Worm (Caenorhabditis elegans) whole organism, young adult: Measurements from ENCODE around the gene dod-24.

Experiments
- B0336.3 ChIP-seq: fragments of 200-800 bp; sonication (Bioruptor generic); IDR thresholded peaks from 2 replicates; pipeline ENCODE4 v1.3.6; 2022; ENCODE audit warnings: missing genetic modification characterization, missing compliant biosample characterization
- F33H1.4 ChIP-seq: fragments of 200-800 bp; sonication (Bioruptor generic); IDR thresholded peaks from 2 replicates; pipeline ENCODE4 v1.3.6; 2022; ENCODE audit warnings: missing genetic modification reagents, missing genetic modification characterization, missing compliant biosample characterization
- F55B11.4 ChIP-seq: sonication (generic microtip); optimal IDR thresholded peaks from 2 replicates; lab custom pipeline; 2016; ENCODE audit warnings: missing compliant biosample characterization, missing genetic modification characterization, borderline replicate concordance; ENCODE audit not compliant: insufficient read depth
- F57C9.4 ChIP-seq: sonication (generic microtip); optimal IDR thresholded peaks from 2 replicates; lab custom pipeline; 2017; ENCODE audit warnings: mild to moderate bottlenecking, missing genetic modification characterization, missing compliant biosample characterization
- Y53G8AR.9 ChIP-seq: fragments of 200-800 bp; sonication (Bioruptor generic); conservative IDR thresholded peaks from 2 replicates; pipeline ENCODE4 v1.3.6; 2022; ENCODE audit warnings: missing genetic modification reagents, missing genetic modification characterization, missing compliant biosample characterization
- Y79H2A.3 ChIP-seq: fragments of 200-800 bp; sonication (Bioruptor generic); conservative IDR thresholded peaks from 2 replicates; pipeline ENCODE4 v1.3.6; 2022; ENCODE audit warnings: missing genetic modification reagents, missing genetic modification characterization, missing compliant biosample characterization
- Y95B8A.8 ChIP-seq: fragments of 200-800 bp; sonication (Bioruptor generic); IDR thresholded peaks from 2 replicates; pipeline ENCODE4 v1.3.6; 2022; ENCODE audit warnings: missing genetic modification reagents, missing genetic modification characterization, missing compliant biosample characterization
- attf-6 ChIP-seq: fragments of 200-800 bp; sonication (Bioruptor generic); IDR thresholded peaks from 2 replicates; pipeline ENCODE4 v1.3.6; 2022; ENCODE audit warnings: missing genetic modification reagents, missing genetic modification characterization, missing compliant biosample characterization
- bed-1 ChIP-seq: fragments of 200-800 bp; sonication (Bioruptor generic); IDR thresholded peaks from 2 replicates; pipeline ENCODE4 v1.3.6; 2022; ENCODE audit warnings: missing genetic modification reagents, missing genetic modification characterization, missing compliant biosample characterization
- bed-2 ChIP-seq: fragments of 200-800 bp; sonication (Bioruptor generic); IDR thresholded peaks from 2 replicates; pipeline ENCODE4 v1.3.6; 2022; ENCODE audit warnings: missing genetic modification reagents, missing genetic modification characterization, missing compliant biosample characterization
- cebp-1 ChIP-seq, 2 experiments: fragments of 200-800 bp in 1 of 2; sonication (Bioruptor generic) in 1 of 2; sonication (generic microtip) in 1 of 2; IDR thresholded peaks in 1 of 2; optimal IDR thresholded peaks in 1 of 2; 2 replicates each; pipeline versions ENCODE4 v1.3.6 to Lab custom; 2017 to 2022; ENCODE audit warnings: missing compliant biosample characterization in 2 of 2, missing genetic modification characterization in 2 of 2, mild to moderate bottlenecking in 1 of 2, missing genetic modification reagents in 1 of 2, moderate library complexity in 1 of 2
- cebp-2 ChIP-seq: fragments of 200-800 bp; sonication (Bioruptor generic); IDR thresholded peaks from 2 replicates; pipeline ENCODE4 v1.3.6; 2022; ENCODE audit warnings: missing genetic modification characterization, missing compliant biosample characterization
- dpl-1 ChIP-seq: fragments of 150-350 bp; optimal IDR thresholded peaks from 2 replicates; lab custom pipeline; 2014; ENCODE audit warnings: missing biosample characterization, missing genetic modification reagents, missing genetic modification characterization
- egl-44 ChIP-seq: fragments of 200-800 bp; sonication (Bioruptor generic); IDR thresholded peaks from 2 replicates; pipeline ENCODE4 v1.3.6; 2022; ENCODE audit warnings: missing genetic modification reagents, missing genetic modification characterization, missing compliant biosample characterization
- ets-4 ChIP-seq: fragments of 200-800 bp; sonication (Bioruptor generic); optimal IDR thresholded peaks from 2 replicates; lab custom pipeline; 2018; ENCODE audit warnings: mild to moderate bottlenecking, missing genetic modification characterization, missing compliant biosample characterization
- gei-17 ChIP-seq: fragments of 200-800 bp; sonication (Bioruptor generic); optimal IDR thresholded peaks from 2 replicates; lab custom pipeline; 2018; ENCODE audit warnings: mild to moderate bottlenecking, missing genetic modification characterization, missing compliant biosample characterization
- hmg-20 ChIP-seq: fragments of 200-800 bp; sonication (Bioruptor generic); IDR thresholded peaks from 2 replicates; pipeline ENCODE4 v1.3.6; 2022; ENCODE audit warnings: missing genetic modification reagents, missing genetic modification characterization, missing compliant biosample characterization
- hsf-1 ChIP-seq: fragments of 200-800 bp; sonication (Bioruptor generic); IDR thresholded peaks from 2 replicates; pipeline ENCODE4 v1.3.6; 2022; ENCODE audit warnings: missing genetic modification reagents, missing genetic modification characterization, missing compliant biosample characterization
- lag-1 ChIP-seq: fragments of 200-800 bp; sonication (Bioruptor generic); IDR thresholded peaks from 2 replicates; pipeline ENCODE4 v1.3.6; 2022; ENCODE audit warnings: missing genetic modification reagents, missing genetic modification characterization, missing compliant biosample characterization
- let-607 ChIP-seq, 2 experiments: fragments of 200-800 bp in 1 of 2; sonication (Bioruptor generic) in 1 of 2; sonication (generic microtip) in 1 of 2; optimal IDR thresholded peaks; 2 replicates each; lab custom pipeline; 2016 to 2018; ENCODE audit warnings: mild to moderate bottlenecking in 2 of 2, missing compliant biosample characterization in 2 of 2, missing genetic modification characterization in 2 of 2, moderate library complexity in 2 of 2, missing genotype in 1 of 2
- lin-40 ChIP-seq: sonication (generic microtip); optimal IDR thresholded peaks from 2 replicates; lab custom pipeline; 2016; ENCODE audit warnings: missing genetic modification characterization, mild to moderate bottlenecking, missing compliant biosample characterization, missing genotype, missing genetic modification reagents
- lin-54 ChIP-seq: fragments of 200-800 bp; sonication (Bioruptor generic); optimal IDR thresholded peaks from 2 replicates; lab custom pipeline; 2018; ENCODE audit warnings: mild to moderate bottlenecking, missing genetic modification characterization, missing compliant biosample characterization
- lsl-1 ChIP-seq: fragments of 200-800 bp; sonication (Bioruptor generic); optimal IDR thresholded peaks from 2 replicates; lab custom pipeline; 2018; ENCODE audit warnings: mild to moderate bottlenecking, missing genetic modification characterization, moderate library complexity, missing compliant biosample characterization
- madf-10 ChIP-seq: sonication (generic microtip); optimal IDR thresholded peaks from 2 replicates; lab custom pipeline; 2016; ENCODE audit warnings: mild to moderate bottlenecking, missing genetic modification characterization, missing compliant biosample characterization
- madf-8 ChIP-seq: fragments of 200-800 bp; sonication (Bioruptor generic); conservative IDR thresholded peaks from 2 replicates; pipeline ENCODE4 v1.3.6; 2022; ENCODE audit warnings: missing genetic modification reagents, missing genetic modification characterization, missing compliant biosample characterization
- mcd-1 ChIP-seq: fragments of 200-800 bp; sonication (Bioruptor generic); IDR thresholded peaks from 2 replicates; pipeline ENCODE4 v1.3.6; 2022; ENCODE audit warnings: missing genetic modification reagents, missing genetic modification characterization, missing compliant biosample characterization
- mel-28 ChIP-seq: sonication (generic microtip); optimal IDR thresholded peaks from 2 replicates; lab custom pipeline; 2016; ENCODE audit warnings: borderline replicate concordance, mild to moderate bottlenecking, missing genetic modification characterization, missing compliant biosample characterization
- mes-4 ChIP-seq: sonication (generic microtip); optimal IDR thresholded peaks from 2 replicates; lab custom pipeline; 2016; ENCODE audit warnings: missing genotype, missing genetic modification characterization, missing compliant biosample characterization
- nfyb-1 ChIP-seq: fragments of 200-800 bp; sonication (Bioruptor generic); IDR thresholded peaks from 2 replicates; pipeline ENCODE4 v1.3.6; 2022; ENCODE audit warnings: missing genetic modification reagents, missing genetic modification characterization, missing compliant biosample characterization
- nhr-120 ChIP-seq: fragments of 200-800 bp; sonication (Bioruptor generic); IDR thresholded peaks from 2 replicates; pipeline ENCODE4 v1.3.6; 2022; ENCODE audit warnings: missing genetic modification characterization, missing compliant biosample characterization
- nhr-80 ChIP-seq: sonication (generic microtip); optimal IDR thresholded peaks from 2 replicates; lab custom pipeline; 2016; ENCODE audit warnings: missing genetic modification characterization, missing compliant biosample characterization
- nhr-90 ChIP-seq: sonication (generic microtip); optimal IDR thresholded peaks from 2 replicates; lab custom pipeline; 2016; ENCODE audit warnings: missing genotype, mild to moderate bottlenecking, missing genetic modification characterization, missing compliant biosample characterization
- pha-4 ChIP-seq: fragments of 150-350 bp; sonication (generic microtip); optimal IDR thresholded peaks from 2 replicates; lab custom pipeline; 2014; ENCODE audit warnings: missing biosample characterization, missing genetic modification reagents, missing genetic modification characterization
- rec-8 ChIP-seq, 2 experiments: sonication (generic microtip); optimal IDR thresholded peaks; 2 replicates each; lab custom pipeline; 2016; ENCODE audit warnings: mild to moderate bottlenecking in 2 of 2, missing genetic modification characterization in 2 of 2, missing genetic modification reagents in 2 of 2, missing genotype in 2 of 2, missing biosample characterization in 1 of 2, missing compliant biosample characterization in 1 of 2, moderate library complexity in 1 of 2
- sdz-38 ChIP-seq: sonication (generic microtip); optimal IDR thresholded peaks from 2 replicates; lab custom pipeline; 2016; ENCODE audit warnings: missing genotype, missing genetic modification characterization, missing compliant biosample characterization
- tbp1 ChIP-seq: fragments of 200-800 bp; sonication (Bioruptor generic); optimal IDR thresholded peaks from 2 replicates; lab custom pipeline; 2018; ENCODE audit warnings: mild to moderate bottlenecking, missing genetic modification characterization, missing compliant biosample characterization

dod-24 gene

DNA sequence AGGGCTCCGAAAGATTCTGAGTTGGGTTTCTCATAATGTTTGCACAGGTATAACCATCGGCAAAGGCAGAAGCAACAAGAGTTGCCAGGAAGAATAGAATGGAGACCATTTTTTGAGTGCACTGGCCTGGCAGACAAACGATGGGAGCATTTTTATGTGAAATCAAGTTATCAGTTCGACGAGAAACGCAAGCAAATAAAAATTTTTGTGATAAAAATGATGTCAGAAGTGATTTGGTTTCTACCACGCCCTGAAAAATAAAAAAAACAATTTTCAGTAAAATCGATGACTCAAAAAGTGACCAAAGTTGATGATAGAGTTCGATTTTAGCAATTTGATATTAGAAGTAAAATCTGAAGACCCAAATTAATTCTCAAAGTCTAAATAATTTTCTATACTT, 31.3 kb downstream of the dod-24 start, which contains the start of gene K08D8.4:
K08D8.4 (minus strand) TSS at position 128 of the 400 bp plus-strand sequence.
- TF ChIP-seq hmg-20 (GFP tag; lab: Robert Waterston, UW) (no peak), nhr-80 (peak; percentile 74), lsl-1 (GFP tag; lab: Kevin White, UChicago) (no peak)

DNA sequence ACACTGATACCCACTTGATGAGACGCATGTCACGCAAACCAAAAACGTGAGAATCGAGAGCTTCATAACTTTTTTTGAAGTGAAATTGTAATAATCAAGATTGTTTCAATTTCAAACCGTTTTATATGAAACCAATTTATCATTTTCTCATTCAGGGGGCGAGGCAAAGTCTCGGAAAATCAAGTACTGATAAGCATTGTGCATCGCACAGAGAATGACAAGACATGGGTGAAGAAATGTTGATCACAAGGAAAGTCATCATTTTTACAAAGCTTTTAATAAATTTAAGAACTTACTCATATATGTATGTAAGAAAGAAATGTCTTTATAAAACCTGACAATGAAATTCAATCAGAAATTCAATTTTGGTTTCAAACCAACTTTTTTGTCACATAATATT, 34.6 kb downstream of the dod-24 start, which contains the start of gene K08D8.3:
K08D8.3 (minus strand) TSS at position 131 of the 400 bp plus-strand sequence.
- TF ChIP-seq Y95B8A.8 (no peak), hmg-20 (GFP tag; lab: Robert Waterston, UW) (no peak), nhr-120 (GFP tag; lab: Robert Waterston, UW) (no peak), nhr-80 (peak; percentile 75), madf-10 (tag; lab: Kevin White, UChicago) (no peak), ets-4 (GFP tag; lab: Kevin White, UChicago) (no peak), lin-40 (tag; lab: Kevin White, UChicago) (no peak)

DNA sequence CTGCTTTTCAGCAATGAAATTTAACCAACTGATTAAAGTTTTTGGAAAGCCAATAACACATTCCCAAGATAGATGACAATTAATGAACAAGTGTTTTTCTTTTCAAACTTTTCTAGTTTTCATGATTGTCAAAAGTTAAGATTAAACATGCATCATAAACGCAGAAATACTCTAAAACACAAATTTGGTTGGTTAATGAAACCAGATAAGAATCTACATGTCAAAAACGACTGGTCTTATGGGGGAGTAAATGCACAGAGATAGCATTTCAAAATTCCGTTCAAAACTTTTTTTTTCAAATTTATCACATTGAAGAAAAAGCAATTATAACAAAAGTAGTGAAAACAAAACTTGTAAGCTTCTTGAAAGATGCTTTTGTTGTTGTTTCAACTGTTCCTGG, 37.5 kb downstream of the dod-24 start:
- TF ChIP-seq rec-8 (tag; optimal IDR thresholded peaks at IDR 0.05; lab: Kevin White, UChicago), result no peak
- TF ChIP-seq nhr-80, result peak; percentile 43

- TF ChIP-seq nhr-80 (peak; percentile 37), rec-8 (tag; optimal IDR thresholded peaks at IDR 0.05; lab: Kevin White, UChicago) (no peak), cebp-1 (GFP tag; IDR thresholded peaks at IDR 0.05; lab: Robert Waterston, UW) (0 out of 2 replicates have a peak, but pooled peaks have one; percentile 23), cebp-1 (tag; optimal IDR thresholded peaks at IDR 0.05; lab: Kevin White, UChicago) (peak; percentile 10)
Measured at ce11 chrIV:12902430-12903110, 38.6 kb downstream of the dod-24 start, which contains the start of gene K08D8.2. TSS of gene K08D8.2 (plus strand) at chrIV:12903060.

- TF ChIP-seq nhr-80 (peak; percentile 18), lin-54 (GFP tag; lab: Kevin White, UChicago) (no peak)
- TF ChIP-seq, all 124 proteins: peak for 1
Measured at ce11 chrIV:12901602-12902001, 39.6 kb downstream of the dod-24 start.

DNA sequence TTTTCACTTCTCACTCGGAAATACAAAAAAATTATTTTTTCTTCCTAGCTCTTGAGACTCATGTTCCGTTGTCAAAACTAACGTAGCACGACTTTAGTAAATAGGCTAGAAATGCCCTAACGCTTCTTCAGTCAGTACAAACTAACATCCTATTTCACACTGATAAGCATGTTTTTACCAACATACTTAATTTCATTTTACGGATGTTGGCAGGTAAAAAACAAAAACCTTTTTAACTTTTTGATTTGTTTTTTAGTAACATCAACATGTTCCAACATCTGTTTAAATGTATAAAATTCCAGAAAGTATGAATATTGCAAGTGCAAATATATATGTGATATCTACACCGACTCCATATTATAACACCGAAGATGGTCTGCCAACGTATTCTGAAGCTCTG, 40.9 kb downstream of the dod-24 start, which contains the start of gene K08D8.10:
K08D8.10 (plus strand) TSS at position 301 of the 400 bp plus-strand sequence.
- TF ChIP-seq nfyb-1 (GFP tag; lab: Robert Waterston, UW) (no peak), hsf-1 (GFP tag; lab: Robert Waterston, UW) (no peak), mes-4 (tag; lab: Kevin White, UChicago) (no peak), let-607 (tag; optimal IDR thresholded peaks at IDR 0.05; lab: Kevin White, UChicago) (no peak), Y53G8AR.9 (no peak), gei-17 (GFP tag; lab: Kevin White, UChicago) (no peak), egl-44 (GFP tag; lab: Robert Waterston, UW) (no peak), sdz-38 (tag; lab: Kevin White, UChicago) (no peak), B0336.3 (GFP tag; lab: Robert Waterston, UW) (no peak)

- no peak for TF ChIP-seq F55B11.4 (tag; lab: Kevin White, UChicago)
- no peak for TF ChIP-seq mel-28
- TF ChIP-seq tbp1 (GFP tag; lab: Kevin White, UChicago), result no peak
- no peak for TF ChIP-seq madf-8 (GFP tag; lab: Robert Waterston, UW)
- TF ChIP-seq mcd-1 (GFP tag; lab: Robert Waterston, UW), result no peak
- no peak for TF ChIP-seq bed-2 (GFP tag; lab: Robert Waterston, UW)
- TF ChIP-seq Y79H2A.3 (GFP tag; lab: Robert Waterston, UW), result no peak
- no peak for TF ChIP-seq cebp-2 (GFP tag; lab: Robert Waterston, UW)
- TF ChIP-seq pha-4 (tag; lab: Kevin White, UChicago), result no peak
- no peak for TF ChIP-seq nhr-90
- no peak for TF ChIP-seq F57C9.4 (tag; lab: Kevin White, UChicago)
- TF ChIP-seq lag-1 (GFP tag; lab: Robert Waterston, UW), result no peak
- TF ChIP-seq F33H1.4, result no peak
- no peak for TF ChIP-seq dpl-1 (GFP tag; lab: Kevin White, UChicago)
- no peak for TF ChIP-seq bed-1
- no peak for TF ChIP-seq sdz-38 (tag; lab: Kevin White, UChicago)
- no peak for TF ChIP-seq attf-6 (GFP tag; lab: Robert Waterston, UW)
Measured at ce11 chrIV:12899392-12899791, 41.8 kb downstream of the dod-24 start, which contains the start of gene K08D8.9. TSS of gene K08D8.9 (plus strand) at chrIV:12899692.
